Fruit fly (Drosophila melanogaster) whole organism, embryonic: ENCODE data around the gene nAChRalpha1.

Source experiments
- Adf1 ChIP-seq: fragments of 200-800 bp; sonication (Bioruptor generic); IDR thresholded peaks from 2 replicates; pipeline ENCODE4 v1.3.6; 2022; ENCODE audit warnings: missing biosample characterization, missing genetic modification characterization
- Aef1 ChIP-seq: fragments of 200-800 bp; sonication (Bioruptor generic); IDR thresholded peaks from 3 replicates; pipeline ENCODE4 v1.3.6; 2022; ENCODE audit warnings: missing biosample characterization, missing genetic modification characterization
- Awh ChIP-seq: fragments of 200-800 bp; sonication (Bioruptor generic); IDR thresholded peaks from 2 replicates; pipeline ENCODE4, ENCODE4 v1.3.6; 2022; ENCODE audit warnings: missing biosample characterization, missing genetic modification characterization
- Bteb2 ChIP-seq: fragments of 200-800 bp; sonication (Bioruptor generic); optimal IDR thresholded peaks from 2 replicates; lab custom pipeline; 2016; ENCODE audit warnings: missing biosample characterization, missing genetic modification characterization
- CG1024 ChIP-seq: fragments of 200-800 bp; sonication (Bioruptor generic); IDR thresholded peaks from 2 replicates; pipeline ENCODE4 v1.3.6; 2022; ENCODE audit warnings: missing biosample characterization, missing genetic modification characterization
- CG10431 ChIP-seq: fragments of 200-800 bp; sonication (Bioruptor generic); optimal IDR thresholded peaks from 3 replicates; lab custom pipeline; 2018; ENCODE audit warnings: missing biosample characterization, mild to moderate bottlenecking, missing genetic modification characterization
- CG11504 ChIP-seq: fragments of 200-800 bp; sonication (Bioruptor generic); optimal IDR thresholded peaks from 3 replicates; lab custom pipeline; 2019; ENCODE audit warnings: missing biosample characterization, mild to moderate bottlenecking, missing genetic modification characterization, moderate library complexity
- CG12071 ChIP-seq: fragments of 200-800 bp; sonication (Bioruptor generic); optimal IDR thresholded peaks from 3 replicates; lab custom pipeline; 2018; ENCODE audit warnings: missing biosample characterization, mild to moderate bottlenecking, missing genetic modification characterization
- CG14667 ChIP-seq: fragments of 200-800 bp; sonication (Bioruptor generic); IDR thresholded peaks from 2 replicates; pipeline ENCODE4 v1.3.6; 2022; ENCODE audit warnings: missing biosample characterization, missing genetic modification characterization
- CG15011 ChIP-seq: fragments of 200-800 bp; sonication (Bioruptor generic); optimal IDR thresholded peaks from 3 replicates; lab custom pipeline; 2018; ENCODE audit warnings: missing biosample characterization, mild to moderate bottlenecking, missing genetic modification characterization
- CG17361 ChIP-seq: fragments of 200-800 bp; sonication (Bioruptor generic); IDR thresholded peaks from 3 replicates; pipeline ENCODE4 v1.3.6; 2022; ENCODE audit warnings: missing biosample characterization, missing genetic modification characterization
- CG17802 ChIP-seq: fragments of 200-800 bp; sonication (Bioruptor generic); optimal IDR thresholded peaks from 2 replicates; lab custom pipeline; 2018; ENCODE audit warnings: missing biosample characterization, mild to moderate bottlenecking, missing genetic modification characterization, moderate library complexity
- CG17829 ChIP-seq: fragments of 200-800 bp; optimal IDR thresholded peaks from 2 replicates; lab custom pipeline; 2019; ENCODE audit warnings: missing biosample characterization, mild to moderate bottlenecking, missing genetic modification characterization, moderate library complexity
- CG30431 ChIP-seq: fragments of 200-800 bp; sonication (Bioruptor generic); optimal IDR thresholded peaks from 2 replicates; lab custom pipeline; 2017; ENCODE audit warnings: missing biosample characterization, missing genetic modification characterization
- CG33213 ChIP-seq: fragments of 200-800 bp; sonication (Bioruptor generic); optimal IDR thresholded peaks from 3 replicates; lab custom pipeline; 2016; ENCODE audit warnings: missing biosample characterization, missing genetic modification characterization
- CG34422 ChIP-seq: fragments of 200-800 bp; sonication (Bioruptor generic); IDR thresholded peaks from 3 replicates; pipeline ENCODE4 v1.3.6; 2022; ENCODE audit warnings: missing biosample characterization, missing genetic modification characterization
- CG3847 ChIP-seq: fragments of 200-800 bp; sonication (Bioruptor generic); IDR thresholded peaks from 2 replicates; pipeline ENCODE4 v1.3.6; 2022; ENCODE audit warnings: missing biosample characterization, missing genetic modification characterization
- CG6272 ChIP-seq: fragments of 200-800 bp; sonication (Bioruptor generic); IDR thresholded peaks from 2 replicates; pipeline ENCODE4 v1.3.6; 2022; ENCODE audit warnings: missing biosample characterization, missing genetic modification characterization
- CG9609 ChIP-seq: fragments of 200-800 bp; sonication (Bioruptor generic); optimal IDR thresholded peaks from 3 replicates; lab custom pipeline; 2016; ENCODE audit warnings: missing biosample characterization, missing genetic modification characterization
- CG9797 ChIP-seq: fragments of 200-800 bp; sonication (Bioruptor generic); optimal IDR thresholded peaks from 3 replicates; lab custom pipeline; 2018; ENCODE audit warnings: missing biosample characterization, mild to moderate bottlenecking, missing genetic modification characterization
- CTCF ChIP-seq: fragments of 200-800 bp; sonication (Bioruptor generic); optimal IDR thresholded peaks from 2 replicates; lab custom pipeline; 2017; ENCODE audit warnings: missing biosample characterization, mild to moderate bottlenecking, missing genetic modification characterization, moderate library complexity
- Doc3 ChIP-seq: fragments of 200-800 bp; sonication (Bioruptor generic); IDR thresholded peaks from 3 replicates; pipeline ENCODE4 v1.3.6; 2022; ENCODE audit warnings: missing biosample characterization, missing genetic modification characterization; ENCODE audit not compliant: partially characterized antibody
- E2f2 ChIP-seq: fragments of 200-800 bp; sonication (Bioruptor generic); IDR thresholded peaks from 2 replicates; pipeline ENCODE4 v1.3.6; 2022; ENCODE audit warnings: missing biosample characterization, missing genetic modification characterization
- Ets65A ChIP-seq: fragments of 200-800 bp; sonication (Bioruptor generic); peaks from one replicate; lab custom pipeline; 2016; ENCODE audit warnings: missing biosample characterization, missing genetic modification characterization
- Gsc ChIP-seq: fragments of 200-800 bp; sonication (Bioruptor generic); IDR thresholded peaks from 2 replicates; pipeline ENCODE4 v1.3.6; 2022; ENCODE audit warnings: missing biosample characterization, missing genetic modification characterization
- Myb ChIP-seq: fragments of 200-800 bp; sonication (Bioruptor generic); optimal IDR thresholded peaks from 2 replicates; lab custom pipeline; 2016; ENCODE audit warnings: missing biosample characterization, missing genetic modification characterization
- Sry-β ChIP-seq: fragments of 200-800 bp; sonication (Bioruptor generic); optimal IDR thresholded peaks from 2 replicates; lab custom pipeline; 2018; ENCODE audit warnings: missing biosample characterization, mild to moderate bottlenecking, missing genetic modification characterization, moderate library complexity
- Sry-δ ChIP-seq: fragments of 200-800 bp; sonication (Bioruptor generic); optimal IDR thresholded peaks from 2 replicates; lab custom pipeline; 2016; ENCODE audit warnings: missing biosample characterization, missing genetic modification characterization
- aop ChIP-seq: fragments of 200-800 bp; sonication (Bioruptor generic); IDR thresholded peaks from 2 replicates; pipeline ENCODE4 v1.3.6; 2022; ENCODE audit warnings: missing biosample characterization, missing genetic modification characterization
- bigmax ChIP-seq: fragments of 200-800 bp; sonication (Bioruptor generic); optimal IDR thresholded peaks from 2 replicates; lab custom pipeline; 2018; ENCODE audit warnings: missing biosample characterization, mild to moderate bottlenecking, missing genetic modification characterization
- cas ChIP-seq: fragments of 200-800 bp; sonication (Bioruptor generic); IDR thresholded peaks from 2 replicates; pipeline ENCODE4 v1.3.6; 2022; ENCODE audit warnings: missing biosample characterization, missing genetic modification characterization
- emc ChIP-seq: fragments of 200-800 bp; sonication (Bioruptor generic); optimal IDR thresholded peaks from 2 replicates; lab custom pipeline; 2016; ENCODE audit warnings: missing biosample characterization, missing genetic modification characterization
- fu2 ChIP-seq: fragments of 200-800 bp; sonication (Bioruptor generic); optimal IDR thresholded peaks from 2 replicates; lab custom pipeline; 2016; ENCODE audit warnings: missing biosample characterization, missing genetic modification characterization
- grn ChIP-seq: fragments of 200-800 bp; sonication (Bioruptor generic); optimal IDR thresholded peaks from 3 replicates; lab custom pipeline; 2017; ENCODE audit warnings: missing biosample characterization, missing genetic modification characterization
- jing ChIP-seq: fragments of 200-800 bp; sonication (Bioruptor generic); optimal IDR thresholded peaks from 2 replicates; lab custom pipeline; 2018; ENCODE audit warnings: missing biosample characterization, mild to moderate bottlenecking, missing genetic modification characterization
- kah ChIP-seq: fragments of 200-800 bp; sonication (Bioruptor generic); optimal IDR thresholded peaks from 2 replicates; lab custom pipeline; 2018; ENCODE audit warnings: missing biosample characterization, mild to moderate bottlenecking, missing genetic modification characterization
- kay ChIP-seq: fragments of 200-800 bp; sonication (Bioruptor generic); optimal IDR thresholded peaks from 2 replicates; lab custom pipeline; 2016; ENCODE audit warnings: missing biosample characterization, missing genetic modification characterization
- pan ChIP-seq, 4 experiments: fragments of >200 bp in 3 of 4; fragments of 200-800 bp in 1 of 4; sonication (Bioruptor generic) in 1 of 4; optimal IDR thresholded peaks in 3 of 4; IDR thresholded peaks in 1 of 4; 2 replicates each; pipeline versions ENCODE4 v1.3.6 to Lab custom; 2017 to 2022; ENCODE audit warnings: missing biosample characterization in 2 of 4, missing genetic modification characterization in 2 of 4, mixed read lengths in 1 of 4
- prd ChIP-seq, 3 experiments: fragments of >200 bp in 2 of 3; fragments of 200-800 bp in 1 of 3; sonication (Bioruptor generic) in 1 of 3; optimal IDR thresholded peaks in 2 of 3; IDR thresholded peaks in 1 of 3; 2 replicates in 2 of 3; 3 replicates in 1 of 3; pipeline versions ENCODE4 v1.3.6 to Lab custom; 2017 to 2022; ENCODE audit warnings: missing biosample characterization in 1 of 3, missing genetic modification characterization in 1 of 3
- pzg ChIP-seq: fragments of 200-800 bp; sonication (Bioruptor generic); optimal IDR thresholded peaks from 3 replicates; lab custom pipeline; 2018; ENCODE audit warnings: missing biosample characterization, mild to moderate bottlenecking, missing genetic modification characterization, moderate library complexity
- sd ChIP-seq: fragments of 200-800 bp; sonication (Bioruptor generic); optimal IDR thresholded peaks from 3 replicates; lab custom pipeline; 2018; ENCODE audit warnings: missing biosample characterization, mild to moderate bottlenecking, missing genetic modification characterization, moderate library complexity
- sna ChIP-seq: fragments of 200-800 bp; sonication (Bioruptor generic); IDR thresholded peaks from 2 replicates; pipeline ENCODE4 v1.3.6; 2022; ENCODE audit warnings: missing biosample characterization, missing genetic modification characterization; ENCODE audit not compliant: partially characterized antibody
- tap ChIP-seq: fragments of 200-800 bp; optimal IDR thresholded peaks from 3 replicates; lab custom pipeline; 2019; ENCODE audit warnings: missing biosample characterization, mild to moderate bottlenecking, missing genetic modification characterization, moderate library complexity
- tll ChIP-seq, 2 experiments: fragments of 200-800 bp in 1 of 2; fragments of >200 bp in 1 of 2; sonication (Bioruptor generic) in 1 of 2; optimal IDR thresholded peaks; 2 replicates each; lab custom pipeline; 2017 to 2019; ENCODE audit warnings: missing biosample characterization in 2 of 2, missing genetic modification characterization in 2 of 2, mild to moderate bottlenecking in 1 of 2, moderate library complexity in 1 of 2
- vvl ChIP-seq: fragments of 200-800 bp; sonication (Bioruptor generic); IDR thresholded peaks from 2 replicates; pipeline ENCODE4 v1.3.6; 2022; ENCODE audit warnings: missing biosample characterization, missing genetic modification characterization
- yki ChIP-seq: fragments of >200 bp; optimal IDR thresholded peaks from 3 replicates; lab custom pipeline; 2018

The nAChRalpha1 gene

dm6 chr3R:24384952-24385351, 72.0 kb downstream of the nAChRalpha1 start, which contains the start of gene CG17780:
TSS of gene CG17780 (minus strand) at chr3R:24385052.
- no peak for TF ChIP-seq vvl
- no peak for TF ChIP-seq CG14667 (GFP tag; lab: Robert Waterston, UW)
- TF ChIP-seq CG12071 (GFP tag; lab: Kevin White, UChicago), result no peak
- no peak for TF ChIP-seq CG34422 (GFP tag; lab: Robert Waterston, UW)
- TF ChIP-seq Sry-β (GFP tag; lab: Kevin White, UChicago), result no peak
- no peak for TF ChIP-seq yki (lab: Kevin White, UChicago)
- no peak for TF ChIP-seq tll (GFP tag; optimal IDR thresholded peaks at IDR 0.05; lab: Kevin White, UChicago)
- TF ChIP-seq CTCF (GFP tag; lab: Kevin White, UChicago), result no peak
- no peak for TF ChIP-seq pzg (GFP tag; lab: Kevin White, UChicago)
- TF ChIP-seq Adf1 (GFP tag; lab: Robert Waterston, UW), result no peak
- TF ChIP-seq bigmax (GFP tag; lab: Kevin White, UChicago), result no peak
- TF ChIP-seq CG30431 (GFP tag; lab: Kevin White, UChicago), result no peak
- TF ChIP-seq kay (GFP tag; lab: Kevin White, UChicago), result no peak
- TF ChIP-seq sd (tag; lab: Kevin White, UChicago), result no peak

- TF ChIP-seq CG17829 (tag; lab: Kevin White, UChicago) (no peak), Ets65A (GFP tag; lab: Kevin White, UChicago) (peak; percentile 10), CG10431 (GFP tag; lab: Kevin White, UChicago) (no peak)
Measured at dm6 chr3R:24376565-24376964, 80.4 kb downstream of the nAChRalpha1 start, which contains the start of gene CG33342. TSS of gene CG33342 (plus strand) at chr3R:24376865.

dm6 chr3R:24375561-24375960, 81.4 kb downstream of the nAChRalpha1 start, which contains the start of gene CG17781:
TSS of gene CG17781 (minus strand) at chr3R:24375661.
- TF ChIP-seq Bteb2 (GFP tag; lab: Kevin White, UChicago) (no peak), grn (GFP tag; lab: Kevin White, UChicago) (no peak), CG15011 (no peak), sna (GFP tag; lab: Robert Waterston, UW) (no peak), emc (GFP tag; lab: Kevin White, UChicago) (no peak), cas (GFP tag; lab: Robert Waterston, UW) (no peak), CG3847 (no peak), CG9609 (GFP tag; lab: Kevin White, UChicago) (no peak), aop (GFP tag; lab: Robert Waterston, UW) (no peak), CG33213 (GFP tag; lab: Kevin White, UChicago) (no peak), Doc3 (GFP tag; lab: Robert Waterston, UW) (no peak)

dm6 chr3R:24372662-24373061, 84.3 kb downstream of the nAChRalpha1 start, which contains the start of gene CG17782:
TSS of gene CG17782 (minus strand) at chr3R:24372762.
- TF ChIP-seq CG17361 (GFP tag; lab: Robert Waterston, UW), result no peak
- no peak for TF ChIP-seq CG9797 (GFP tag; lab: Kevin White, UChicago)
- no peak for TF ChIP-seq Aef1 (GFP tag; lab: Robert Waterston, UW)
- TF ChIP-seq Awh (GFP tag; lab: Robert Waterston, UW), result no peak
- no peak for TF ChIP-seq prd (optimal IDR thresholded peaks at IDR 0.05; lab: Kevin White, UChicago)
- TF ChIP-seq prd (GFP tag; IDR thresholded peaks at IDR 0.05; lab: Robert Waterston, UW), result no peak
- TF ChIP-seq, all 482 proteins: peak for 0

dm6 chr3R:24369268-24369667, 87.7 kb downstream of the nAChRalpha1 start, which contains the start of gene CG13614:
TSS of gene CG13614 (plus strand) at chr3R:24369568.
- no peak for TF ChIP-seq Sry-δ (GFP tag; lab: Kevin White, UChicago)
- TF ChIP-seq CG1024 (GFP tag; lab: Robert Waterston, UW), result no peak
- TF ChIP-seq kah (GFP tag; lab: Kevin White, UChicago), result no peak
- TF ChIP-seq Myb (GFP tag; lab: Kevin White, UChicago), result no peak
- TF ChIP-seq pan (optimal IDR thresholded peaks at IDR 0.05; lab: Kevin White, UChicago), result no peak
- TF ChIP-seq pan (GFP tag; optimal IDR thresholded peaks at IDR 0.05 in 1 of 2, IDR thresholded peaks at IDR 0.05 in 1 of 2), result no peak
- TF ChIP-seq jing, result no peak
- no peak for TF ChIP-seq fu2
- TF ChIP-seq tll (GFP tag; optimal IDR thresholded peaks at IDR 0.05; lab: Kevin White, UChicago), result no peak
- no peak for TF ChIP-seq CG11504 (tag; lab: Kevin White, UChicago)
- TF ChIP-seq tap (tag; lab: Kevin White, UChicago), result no peak
- TF ChIP-seq E2f2, result no peak
- TF ChIP-seq CG6272 (GFP tag; lab: Robert Waterston, UW), result no peak
- TF ChIP-seq Gsc, result no peak
- TF ChIP-seq CG17802 (tag; lab: Kevin White, UChicago), result no peak
